Fruit fly (Drosophila melanogaster): Measurements from ENCODE around the gene RluA-2.

The RluA-2 gene

dm6 chr2L:10522174-10522893, 45.5 kb downstream of the RluA-2 start (continued):
- peak; percentile 68; the same call in 1 of the 3 replicates for TF ChIP-seq CG11093 (GFP tag; IDR thresholded peaks at IDR 0.05)
- peak; percentile 56 for TF ChIP-seq CG1602 (GFP tag; optimal IDR thresholded peaks at IDR 0.05)
- peak; percentile 76 for TF ChIP-seq CG13424 (tag; optimal IDR thresholded peaks at IDR 0.05)
- peak; percentile 57 for TF ChIP-seq fd96Cb (tag; optimal IDR thresholded peaks at IDR 0.05)
- TF ChIP-seq Bdp1 (GFP tag; optimal IDR thresholded peaks at IDR 0.05), result no peak
- peak; percentile 60; the same call in 2 of the 3 replicates for TF ChIP-seq CG34422 (GFP tag; IDR thresholded peaks at IDR 0.05)
- no peak for TF ChIP-seq gcm2 (GFP tag; optimal IDR thresholded peaks at IDR 0.05)
- peak; percentile 17 for TF ChIP-seq CG12942 (GFP tag; optimal IDR thresholded peaks at IDR 0.05)
- no peak for TF ChIP-seq sna (GFP tag; IDR thresholded peaks at IDR 0.05; ENCODE audit: partially characterized antibody)
- no peak for TF ChIP-seq Six4 (GFP tag; optimal IDR thresholded peaks at IDR 0.05)
- no peak for TF ChIP-seq jing (GFP tag; optimal IDR thresholded peaks at IDR 0.05)
- TF ChIP-seq B-H1 (GFP tag; IDR thresholded peaks at IDR 0.05), result peak; percentile 46; the same call in 2 of the 3 replicates
- peak; percentile 52 for TF ChIP-seq CG5180 (GFP tag; optimal IDR thresholded peaks at IDR 0.05)
- TF ChIP-seq CG2889 (GFP tag; IDR thresholded peaks at IDR 0.05), result 0 out of 3 replicates have a peak, but pooled peaks have one; percentile 41
- TF ChIP-seq CG9727 (GFP tag; optimal IDR thresholded peaks at IDR 0.05), result peak; percentile 77
- TF ChIP-seq pita (GFP tag; optimal IDR thresholded peaks at IDR 0.05), result no peak
- no peak for TF ChIP-seq CG12236 (GFP tag; optimal IDR thresholded peaks at IDR 0.05)
- no peak for TF ChIP-seq pnt (GFP tag; optimal IDR thresholded peaks at IDR 0.05)
- no peak for TF ChIP-seq ato (GFP tag; IDR thresholded peaks at IDR 0.05; ENCODE audit: partially characterized antibody)
- no peak for TF ChIP-seq Hsf (GFP tag; optimal IDR thresholded peaks at IDR 0.05)
- TF ChIP-seq twi (tag; optimal IDR thresholded peaks at IDR 0.05), result no peak
- TF ChIP-seq vnd (GFP tag; IDR thresholded peaks at IDR 0.05; ENCODE audit: partially characterized antibody), result no peak
- no peak for TF ChIP-seq dm (GFP tag; optimal IDR thresholded peaks at IDR 0.05)
- peak; percentile 63 for TF ChIP-seq CG9437 (GFP tag; optimal IDR thresholded peaks at IDR 0.05)
- 0 out of 2 replicates have a peak, but pooled peaks have one; percentile 34 for TF ChIP-seq Awh (GFP tag; IDR thresholded peaks at IDR 0.05)
- TF ChIP-seq HLH3B (GFP tag; IDR thresholded peaks at IDR 0.05), result peak; percentile 37; the same call in 1 of the 2 replicates
- TF ChIP-seq CG4404 (GFP tag; IDR thresholded peaks at IDR 0.05), result peak; percentile 65
- TF ChIP-seq unc-4 (GFP tag; IDR thresholded peaks at IDR 0.05; ENCODE audit: partially characterized antibody), result no peak
- TF ChIP-seq dysf (GFP tag; IDR thresholded peaks at IDR 0.05), result peak; percentile 90
- no peak for TF ChIP-seq dimm (GFP tag; IDR thresholded peaks at IDR 0.05)
- TF ChIP-seq Abd-B (GFP tag; optimal IDR thresholded peaks at IDR 0.05), result peak; percentile 17
- TF ChIP-seq MTF-1 (GFP tag; optimal IDR thresholded peaks at IDR 0.05; ENCODE audit: borderline replicate concordance), result no peak
- no peak for TF ChIP-seq sc (optimal IDR thresholded peaks at IDR 0.05)
- peak; percentile 25 for TF ChIP-seq sc (GFP tag; optimal IDR thresholded peaks at IDR 0.05)
- TF ChIP-seq pum (GFP tag; optimal IDR thresholded peaks at IDR 0.05), result no peak
- TF ChIP-seq Mes4 (GFP tag; optimal IDR thresholded peaks at IDR 0.05), result no peak
- TF ChIP-seq CG13296 (GFP tag; optimal IDR thresholded peaks at IDR 0.05), result peak; percentile 50
- peak; percentile 50 for TF ChIP-seq CG15011 (GFP tag; optimal IDR thresholded peaks at IDR 0.05)
- TF ChIP-seq CG11695 (GFP tag; IDR thresholded peaks at IDR 0.05), result peak; percentile 45; the same call in 1 of the 3 replicates
- no peak for TF ChIP-seq ftz-f1 (GFP tag; optimal IDR thresholded peaks at IDR 0.05)
- peak; percentile 33 for TF ChIP-seq Jarid2 (GFP tag; optimal IDR thresholded peaks at IDR 0.05)
- TF ChIP-seq sqz (GFP tag; optimal IDR thresholded peaks at IDR 0.05), result peak; percentile 33
- no peak for TF ChIP-seq CG2199 (GFP tag; IDR thresholded peaks at IDR 0.05)
- TF ChIP-seq nmo (GFP tag; optimal IDR thresholded peaks at IDR 0.05), result peak; percentile 79
- TF ChIP-seq crol (GFP tag; IDR thresholded peaks at IDR 0.05), result peak; percentile 74
- TF ChIP-seq CG15269 (tag; optimal IDR thresholded peaks at IDR 0.05), result peak; percentile 76
- TF ChIP-seq Drgx (GFP tag; IDR thresholded peaks at IDR 0.05), result peak; percentile 38; the same call in 1 of the 2 replicates
- TF ChIP-seq CHES-1-like (GFP tag; optimal IDR thresholded peaks at IDR 0.05), result no peak
- TF ChIP-seq tap (tag; optimal IDR thresholded peaks at IDR 0.05), result peak; percentile 19
- TF ChIP-seq luna (GFP tag; optimal IDR thresholded peaks at IDR 0.05), result no peak
